Fruit fly (Drosophila melanogaster) whole organism, wandering third instar larva: Measurements from ENCODE around the gene Nplp3.

Experiments
- Mio ChIP-seq: sonication (Bioruptor generic); optimal IDR thresholded peaks from 2 replicates; lab custom pipeline; 2016; ENCODE audit warnings: missing biosample characterization, missing genetic modification characterization
- Myc ChIP-seq: fragments of >200 bp; optimal IDR thresholded peaks from 2 replicates; lab custom pipeline; 2017
- OdsH ChIP-seq: fragments of 200-800 bp; sonication (Bioruptor generic); optimal IDR thresholded peaks from 2 replicates; lab custom pipeline; 2016; ENCODE audit warnings: missing biosample characterization, mild to moderate bottlenecking, missing genetic modification characterization
- Rel ChIP-seq, 2 experiments: fragments of 200-800 bp; sonication (Bioruptor generic) in 1 of 2; optimal IDR thresholded peaks; 2 replicates in 1 of 2; 3 replicates in 1 of 2; lab custom pipeline; 2016 to 2019; ENCODE audit warnings: mild to moderate bottlenecking in 2 of 2, missing biosample characterization in 2 of 2, missing genetic modification characterization in 2 of 2, moderate library complexity in 1 of 2
- Sp1 ChIP-seq: fragments of 200-800 bp; sonication (Bioruptor generic); optimal IDR thresholded peaks from 3 replicates; lab custom pipeline; 2019; ENCODE audit warnings: missing biosample characterization, mild to moderate bottlenecking, missing genetic modification characterization, moderate library complexity
- Vsx2 ChIP-seq: fragments of 200-300, 225-300 bp; sonication (Bioruptor generic); optimal IDR thresholded peaks from 2 replicates; lab custom pipeline; 2018; ENCODE audit warnings: missing biosample characterization, missing genetic modification characterization; ENCODE audit not compliant: partially characterized antibody
- dsf ChIP-seq: sonication (Bioruptor generic); optimal IDR thresholded peaks from 2 replicates; lab custom pipeline; 2016; ENCODE audit warnings: missing biosample characterization, missing genetic modification characterization, borderline replicate concordance
- foxo ChIP-seq, 2 experiments: fragments of 200-800 bp; sonication (Bioruptor generic); optimal IDR thresholded peaks; 2 replicates in 1 of 2; 3 replicates in 1 of 2; lab custom pipeline; 2016 to 2017; ENCODE audit warnings: missing biosample characterization in 2 of 2, missing genetic modification characterization in 2 of 2
- fru ChIP-seq: fragments of 200-800 bp; sonication (Bioruptor generic); optimal IDR thresholded peaks from 3 replicates; lab custom pipeline; 2016; ENCODE audit warnings: missing biosample characterization, mild to moderate bottlenecking, missing genetic modification characterization
- jim ChIP-seq: fragments of 175-275, 200-325 bp; sonication (Bioruptor generic); optimal IDR thresholded peaks from 2 replicates; lab custom pipeline; 2016; ENCODE audit warnings: missing biosample characterization, mild to moderate bottlenecking, missing genetic modification characterization
- pan ChIP-seq: fragments of >200 bp; optimal IDR thresholded peaks from 2 replicates; lab custom pipeline; 2017
- usp ChIP-seq: fragments of >200 bp; optimal IDR thresholded peaks from 2 replicates; lab custom pipeline; 2017; ENCODE audit warnings: missing biosample characterization, missing genetic modification characterization
- woc ChIP-seq: sonication (Bioruptor generic); optimal IDR thresholded peaks from 2 replicates; lab custom pipeline; 2016; ENCODE audit warnings: missing biosample characterization, mild to moderate bottlenecking, missing genetic modification characterization

DNA sequence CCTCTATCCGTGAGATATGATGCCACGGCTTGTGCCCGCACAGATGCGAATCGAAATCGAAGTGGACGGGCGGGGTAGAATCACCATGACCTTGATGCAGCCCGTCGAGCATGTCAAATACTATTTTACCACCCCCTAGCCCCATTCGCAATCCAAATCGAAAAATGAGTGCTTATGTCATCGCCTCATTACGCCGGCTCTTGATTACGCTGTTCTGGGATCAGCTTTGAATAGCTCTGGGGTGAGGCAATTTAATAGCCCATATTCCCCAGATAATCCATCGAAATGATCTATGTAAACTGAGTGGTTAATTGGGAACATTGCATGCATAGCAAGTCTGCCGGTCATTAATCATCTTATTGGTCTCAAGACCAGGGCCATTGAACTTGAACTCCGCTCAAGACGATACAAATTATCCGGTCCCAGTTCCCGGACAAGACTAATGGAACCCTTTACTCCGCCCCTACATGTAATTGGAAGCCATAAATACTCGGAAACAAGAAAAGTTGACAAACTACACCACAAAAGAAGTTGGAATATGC lies 39.4 kb downstream of the Nplp3 start:
- no peak for TF ChIP-seq Myc (lab: Kevin White, UChicago)
- TF ChIP-seq woc (GFP tag; lab: Kevin White, UChicago) = no peak
- TF ChIP-seq Sp1 (GFP tag; lab: Kevin White, UChicago) = no peak
- no peak for TF ChIP-seq pan
- no peak for TF ChIP-seq Vsx2 (GFP tag; lab: Kevin White, UChicago)
- TF ChIP-seq jim (GFP tag; lab: Kevin White, UChicago) = no peak
- TF ChIP-seq usp (GFP tag; lab: Kevin White, UChicago) = no peak
- TF ChIP-seq Rel (GFP tag; optimal IDR thresholded peaks at IDR 0.05; lab: Kevin White, UChicago) = no peak
- no peak for TF ChIP-seq Rel (tag; optimal IDR thresholded peaks at IDR 0.05; lab: Kevin White, UChicago)
- TF ChIP-seq Mio = no peak
- TF ChIP-seq fru (GFP tag; lab: Kevin White, UChicago) = no peak
- TF ChIP-seq foxo (GFP tag; optimal IDR thresholded peaks at IDR 0.05; lab: Kevin White, UChicago) = no peak
- TF ChIP-seq OdsH (GFP tag; lab: Kevin White, UChicago) = no peak
- TF ChIP-seq dsf = no peak
